Worm (Caenorhabditis elegans): ENCODE results near the gene srx-113.
A peak's percentile ranks its signal among the peaks of the same experiment; 100 is the strongest.

Gene srx-113

ce11 chrV:12640384-12640783 is 8.4 kb upstream of the srx-113 start, which contains the start of gene gpa-8:
Gene gpa-8 (minus strand): TSS chrV:12640484.
- TF ChIP-seq sma-3 (GFP tag; optimal IDR thresholded peaks at IDR 0.05) (no peak), mbf-1 (tag; optimal IDR thresholded peaks at IDR 0.05) (no peak), blmp-1 (tag; optimal IDR thresholded peaks at IDR 0.05; ENCODE audit: insufficient read depth) (no peak), nhr-77 (tag; optimal IDR thresholded peaks at IDR 0.05) (no peak), ztf-1 (GFP tag; conservative IDR thresholded peaks at IDR 0.05) (no peak), nhr-129 (tag; optimal IDR thresholded peaks at IDR 0.05) (no peak), nhr-25 (tag; optimal IDR thresholded peaks at IDR 0.05) (no peak), fos-1 (tag; optimal IDR thresholded peaks at IDR 0.05) (no peak), nhr-21 (tag; optimal IDR thresholded peaks at IDR 0.05) (no peak), gmeb-1 (tag; optimal IDR thresholded peaks at IDR 0.05) (no peak)

- TF ChIP-seq nhr-12 (tag; optimal IDR thresholded peaks at IDR 0.05) (no peak), mdl-1 (tag; optimal IDR thresholded peaks at IDR 0.05) (no peak), egl-27 (tag; optimal IDR thresholded peaks at IDR 0.05) (peak; percentile 37), sem-4 (tag; optimal IDR thresholded peaks at IDR 0.05) (peak; percentile 1), gmeb-1 (tag; optimal IDR thresholded peaks at IDR 0.05) (peak; percentile 34), unc-55 (GFP tag; optimal IDR thresholded peaks at IDR 0.05) (no peak), sma-9 (GFP tag; optimal IDR thresholded peaks at IDR 0.05) (peak; percentile 67), sma-9 (tag; optimal IDR thresholded peaks at IDR 0.05) (no peak), lsy-2 (tag; optimal IDR thresholded peaks at IDR 0.05) (no peak), fos-1 (tag; optimal IDR thresholded peaks at IDR 0.05) (peak; percentile 51), elt-3 (tag; optimal IDR thresholded peaks at IDR 0.05) (no peak), unc-39 (tag; optimal IDR thresholded peaks at IDR 0.05) (no peak), nhr-129 (tag; optimal IDR thresholded peaks at IDR 0.05) (no peak), crh-2 (tag; optimal IDR thresholded peaks at IDR 0.05) (peak; percentile 42)
Measured at ce11 chrV:12637764-12638502, 6.0 kb upstream of the srx-113 start.

ce11 chrV:12637238-12637690 is 5.3 kb upstream of the srx-113 start, which contains the start of gene F56H9.2:
Gene F56H9.2 (plus strand): TSS chrV:12637663.
- TF ChIP-seq sma-3 (GFP tag; optimal IDR thresholded peaks at IDR 0.05) (peak; percentile 88), mbf-1 (tag; optimal IDR thresholded peaks at IDR 0.05) (no peak), peb-1 (tag; optimal IDR thresholded peaks at IDR 0.05) (no peak), skn-1 (tag; optimal IDR thresholded peaks at IDR 0.05) (no peak), ztf-4 (tag; optimal IDR thresholded peaks at IDR 0.05) (peak; percentile 56), lin-13 (GFP tag; optimal IDR thresholded peaks at IDR 0.05) (peak; percentile 47), crh-2 (tag; optimal IDR thresholded peaks at IDR 0.05) (peak; percentile 65), ZK546.5 (tag; optimal IDR thresholded peaks at IDR 0.05) (no peak), F13H6.1 (tag; optimal IDR thresholded peaks at IDR 0.05) (peak; percentile 93), egl-27 (tag; optimal IDR thresholded peaks at IDR 0.05) (peak; percentile 90), nhr-23 (tag; optimal IDR thresholded peaks at IDR 0.05) (no peak), nhr-11 (tag; optimal IDR thresholded peaks at IDR 0.05) (no peak), ztf-1 (GFP tag; conservative IDR thresholded peaks at IDR 0.05) (no peak), unc-39 (tag; optimal IDR thresholded peaks at IDR 0.05) (no peak), mdl-1 (tag; optimal IDR thresholded peaks at IDR 0.05) (peak; percentile 66 to 80), fos-1 (tag; optimal IDR thresholded peaks at IDR 0.05) (peak; percentile 62), ceh-16 (tag; optimal IDR thresholded peaks at IDR 0.05) (peak; percentile 57), aly-2 (tag; optimal IDR thresholded peaks at IDR 0.05) (no peak), dmd-4 (tag; optimal IDR thresholded peaks at IDR 0.05) (no peak), nhr-237 (tag; optimal IDR thresholded peaks at IDR 0.05) (no peak), unc-55 (GFP tag; optimal IDR thresholded peaks at IDR 0.05) (peak; percentile 39), nhr-21 (tag; optimal IDR thresholded peaks at IDR 0.05) (peak; percentile 85), nhr-25 (tag; optimal IDR thresholded peaks at IDR 0.05) (peak; percentile 92), gmeb-1 (tag; optimal IDR thresholded peaks at IDR 0.05) (peak; percentile 68), lin-39 (tag; optimal IDR thresholded peaks at IDR 0.05) (no peak), sem-4 (tag; optimal IDR thresholded peaks at IDR 0.05) (peak; percentile 58), ztf-11 (tag; optimal IDR thresholded peaks at IDR 0.05) (no peak), blmp-1 (tag; optimal IDR thresholded peaks at IDR 0.05; ENCODE audit: insufficient read depth) (peak; percentile 79), ama-1 (optimal IDR thresholded peaks at IDR 0.05) (peak; percentile 69), C34F6.9 (tag; optimal IDR thresholded peaks at IDR 0.05) (peak; percentile 60), sma-9 (GFP tag; optimal IDR thresholded peaks at IDR 0.05) (peak; percentile 99), sma-9 (tag; optimal IDR thresholded peaks at IDR 0.05) (no peak), elt-3 (tag; optimal IDR thresholded peaks at IDR 0.05) (no peak), lsy-2 (tag; optimal IDR thresholded peaks at IDR 0.05) (peak in 1 of 2 experiments; percentile 60), nhr-129 (tag; optimal IDR thresholded peaks at IDR 0.05) (peak; percentile 90), Y55F3AM.14 (GFP tag; optimal IDR thresholded peaks at IDR 0.05) (peak; percentile 75)
